Fruit fly (Drosophila melanogaster) S2 (cell line): ENCODE measurements around the gene Eo.

ENCODE experiments used
- CG8478 ChIP-seq: fragments of >200 bp; optimal IDR thresholded peaks from 2 replicates; lab custom pipeline; 2018
- CTCF ChIP-seq, 2 experiments: fragments of >200 bp; optimal IDR thresholded peaks; 2 replicates each; lab custom pipeline; 2018

Eo gene

dm6 chrX:14929813-14930212 lies 11.2 kb upstream of the Eo start:
- TF ChIP-seq CTCF (optimal IDR thresholded peaks at IDR 0.05; lab: Kevin White, UChicago) (no peak), CG8478 (lab: Kevin White, UChicago) (no peak)

dm6 chrX:14928844-14929243 lies 10.2 kb upstream of the Eo start, which contains the start of gene CG32591:
Gene CG32591 (minus strand): TSS chrX:14928944.
- no peak for TF ChIP-seq CG8478 (lab: Kevin White, UChicago)
- TF ChIP-seq CTCF (optimal IDR thresholded peaks at IDR 0.05; lab: Kevin White, UChicago): no peak

dm6 chrX:14923277-14924019 lies 4.8 kb upstream of the Eo start, which contains the start of gene CG9503:
Gene CG9503 (minus strand): TSS chrX:14923493.
- TF ChIP-seq CTCF (optimal IDR thresholded peaks at IDR 0.05; lab: Kevin White, UChicago) (no peak), CG8478 (lab: Kevin White, UChicago) (no peak)

- no peak for TF ChIP-seq CTCF (optimal IDR thresholded peaks at IDR 0.05; lab: Kevin White, UChicago)
- TF ChIP-seq CG8478 (lab: Kevin White, UChicago): no peak
These were observed 4.0 kb upstream of the Eo start for dm6 chrX:14922396-14923276.

dm6 chrX:14913706-14914303 lies 4.8 kb downstream of the Eo start, which contains the start of gene CG12398:
Gene CG12398 (minus strand): TSS chrX:14913812.
- no peak for TF ChIP-seq CG8478 (lab: Kevin White, UChicago)
- TF ChIP-seq CTCF (optimal IDR thresholded peaks at IDR 0.05; lab: Kevin White, UChicago): no peak

- TF ChIP-seq CTCF (optimal IDR thresholded peaks at IDR 0.05; lab: Kevin White, UChicago) (peak; percentile 70 to 72), CG8478 (lab: Kevin White, UChicago) (no peak)
These were observed 7.9 kb downstream of the Eo start, which contains the start of gene CG14406 for dm6 chrX:14910464-14911349. Gene CG14406 (minus strand): TSS chrX:14910845.

- TF ChIP-seq CTCF (optimal IDR thresholded peaks at IDR 0.05; lab: Kevin White, UChicago): peak; percentile 69 to 83
- no peak for TF ChIP-seq CG8478 (lab: Kevin White, UChicago)
These were observed 8.8 kb downstream of the Eo start, which contains the start of gene fiz for dm6 chrX:14909658-14910378. Gene fiz (minus strand): TSS chrX:14909708.

dm6 chrX:14909051-14909450 lies 9.5 kb downstream of the Eo start:
- TF ChIP-seq CTCF (optimal IDR thresholded peaks at IDR 0.05; lab: Kevin White, UChicago) (no peak), CG8478 (lab: Kevin White, UChicago) (no peak)

- TF ChIP-seq CG8478 (lab: Kevin White, UChicago): no peak
- TF ChIP-seq CTCF (optimal IDR thresholded peaks at IDR 0.05; lab: Kevin White, UChicago): no peak
These were observed 13.0 kb downstream of the Eo start, which contains the start of gene CG9512 for dm6 chrX:14905499-14906044. Gene CG9512 (minus strand): TSS chrX:14905549.

- TF ChIP-seq CTCF (optimal IDR thresholded peaks at IDR 0.05; lab: Kevin White, UChicago) (no peak), CG8478 (lab: Kevin White, UChicago) (no peak)
These were observed 21.0 kb downstream of the Eo start for dm6 chrX:14897592-14897991.

- TF ChIP-seq CG8478 (lab: Kevin White, UChicago) (no peak), CTCF (optimal IDR thresholded peaks at IDR 0.05; lab: Kevin White, UChicago) (no peak)
These were observed 21.8 kb downstream of the Eo start, which contains the start of gene CG9514 for dm6 chrX:14896791-14897190. Gene CG9514 (minus strand): TSS chrX:14896891.

dm6 chrX:14896310-14896709 lies 22.3 kb downstream of the Eo start:
- TF ChIP-seq CG8478 (lab: Kevin White, UChicago) (no peak), CTCF (optimal IDR thresholded peaks at IDR 0.05; lab: Kevin White, UChicago) (no peak)
